Fruit fly (Drosophila melanogaster): ENCODE measurements around the gene CG33099.

- no peak for TF ChIP-seq Gug (GFP tag; IDR thresholded peaks at IDR 0.05)
- TF ChIP-seq Atf6 (GFP tag; IDR thresholded peaks at IDR 0.05), result no peak
- TF ChIP-seq Nf-YA (GFP tag; IDR thresholded peaks at IDR 0.05), result 0 out of 2 replicates have a peak, but pooled peaks have one; percentile 21
- TF ChIP-seq vfl (GFP tag; optimal IDR thresholded peaks at IDR 0.05), result no peak
Measured at dm6 chr3R:22491088-22491879, 39.1 kb downstream of the CG33099 start, which contains the start of the genes CCT1 and tHMG1.

All from whole organism, embryonic.